Fruit fly (Drosophila melanogaster): ENCODE data around the gene knrl.

The knrl gene

dm6 chr3L:20612836-20613235 lies 7.6 kb downstream of the knrl start (continued):
- TF ChIP-seq Poxn (GFP tag; IDR thresholded peaks at IDR 0.05) = no peak
- TF ChIP-seq sc (optimal IDR thresholded peaks at IDR 0.05) = no peak
- peak; percentile 9 for TF ChIP-seq sc (GFP tag; optimal IDR thresholded peaks at IDR 0.05)
- TF ChIP-seq slbo (GFP tag; IDR thresholded peaks at IDR 0.05) = no peak
- TF ChIP-seq Hsf (GFP tag; optimal IDR thresholded peaks at IDR 0.05) = no peak
- peak; percentile 19 for TF ChIP-seq Usf (GFP tag; optimal IDR thresholded peaks at IDR 0.05)
- TF ChIP-seq ci (GFP tag; IDR thresholded peaks at IDR 0.05) = peak; percentile 75
- no peak for TF ChIP-seq Adf1 (GFP tag; IDR thresholded peaks at IDR 0.05)
- TF ChIP-seq Pdp1 (GFP tag; optimal IDR thresholded peaks at IDR 0.05) = no peak
- no peak for TF ChIP-seq NK7.1 (GFP tag; optimal IDR thresholded peaks at IDR 0.05)
- TF ChIP-seq lmd (GFP tag; IDR thresholded peaks at IDR 0.05) = no peak
- no peak for TF ChIP-seq CG1603 (tag; optimal IDR thresholded peaks at IDR 0.05)
- peak; percentile 24 for TF ChIP-seq CG2202 (tag; optimal IDR thresholded peaks at IDR 0.05)
- TF ChIP-seq CG14441 (GFP tag; IDR thresholded peaks at IDR 0.05) = no peak
- TF ChIP-seq Fer3 (tag; optimal IDR thresholded peaks at IDR 0.05) = no peak
- no peak for TF ChIP-seq Mad (GFP tag; optimal IDR thresholded peaks at IDR 0.05)
- no peak for TF ChIP-seq zf30C (GFP tag; optimal IDR thresholded peaks at IDR 0.05)
- TF ChIP-seq CG12391 (tag; optimal IDR thresholded peaks at IDR 0.05) = no peak
- TF ChIP-seq az2 (GFP tag; optimal IDR thresholded peaks at IDR 0.05) = no peak
- TF ChIP-seq trh (GFP tag; optimal IDR thresholded peaks at IDR 0.05) = no peak
- peak; percentile 52 for TF ChIP-seq CG17829 (tag; optimal IDR thresholded peaks at IDR 0.05)
- TF ChIP-seq caup (GFP tag; optimal IDR thresholded peaks at IDR 0.05; ENCODE audit: severe bottlenecking) = no peak
- TF ChIP-seq Sin3A (optimal IDR thresholded peaks at IDR 0.05) = no peak
- TF ChIP-seq jigr1 (GFP tag; IDR thresholded peaks at IDR 0.05) = no peak
- TF ChIP-seq Gsc (GFP tag; IDR thresholded peaks at IDR 0.05) = no peak
- TF ChIP-seq Kr (GFP tag; optimal IDR thresholded peaks at IDR 0.05) = no peak
- TF ChIP-seq CG16815 (GFP tag; optimal IDR thresholded peaks at IDR 0.05) = no peak
- TF ChIP-seq z (GFP tag; IDR thresholded peaks at IDR 0.05) = no peak
- TF ChIP-seq Hr78 (GFP tag; optimal IDR thresholded peaks at IDR 0.05) = no peak
- peak; percentile 82 for TF ChIP-seq sens (GFP tag)
- 0 out of 2 replicates have a peak, but pooled peaks have one; percentile 23 for TF ChIP-seq Ptx1 (GFP tag; IDR thresholded peaks at IDR 0.05)
- TF ChIP-seq chif (GFP tag; optimal IDR thresholded peaks at IDR 0.05) = peak in 1 of 2 experiments; percentile 16
- TF ChIP-seq CG12219 (GFP tag; optimal IDR thresholded peaks at IDR 0.05) = no peak
- no peak for TF ChIP-seq eve (GFP tag; optimal IDR thresholded peaks at IDR 0.05)
- TF ChIP-seq MESR4 (GFP tag; optimal IDR thresholded peaks at IDR 0.05) = no peak
- TF ChIP-seq CG8765 (GFP tag; IDR thresholded peaks at IDR 0.05) = no peak
- TF ChIP-seq Scr (GFP tag; IDR thresholded peaks at IDR 0.05; ENCODE audit: partially characterized antibody) = no peak
- TF ChIP-seq CG4424 (GFP tag; optimal IDR thresholded peaks at IDR 0.05) = no peak
- no peak for TF ChIP-seq Fer1 (GFP tag; optimal IDR thresholded peaks at IDR 0.05)
- no peak for TF ChIP-seq CG17186 (GFP tag; optimal IDR thresholded peaks at IDR 0.05)
- TF ChIP-seq CG8388 (GFP tag; optimal IDR thresholded peaks at IDR 0.05) = peak; percentile 1
- TF ChIP-seq bigmax (GFP tag; optimal IDR thresholded peaks at IDR 0.05) = no peak
- no peak for TF ChIP-seq Aef1 (GFP tag; IDR thresholded peaks at IDR 0.05)
- no peak for TF ChIP-seq Optix (GFP tag; IDR thresholded peaks at IDR 0.05)
- TF ChIP-seq C15 (GFP tag; IDR thresholded peaks at IDR 0.05) = no peak
- peak in 1 of 3 experiments; percentile 43 for TF ChIP-seq lola (GFP tag; optimal IDR thresholded peaks at IDR 0.05)
- TF ChIP-seq CG1024 (GFP tag; IDR thresholded peaks at IDR 0.05) = no peak
- TF ChIP-seq zen (tag; optimal IDR thresholded peaks at IDR 0.05) = no peak
- peak; percentile 47; the same call in 1 of the 2 replicates for TF ChIP-seq CG31441 (GFP tag; IDR thresholded peaks at IDR 0.05)
- peak; percentile 48 for TF ChIP-seq dmrt99B (tag; optimal IDR thresholded peaks at IDR 0.05)
- TF ChIP-seq CG10431 (GFP tag; optimal IDR thresholded peaks at IDR 0.05) = no peak
- TF ChIP-seq dmrt11E (tag; optimal IDR thresholded peaks at IDR 0.05) = peak; percentile 56

Measured in whole organism, embryonic.